Worm (Caenorhabditis elegans): ENCODE results near the gene Y46G5A.8.

- TF ChIP-seq klf-2 (GFP tag; conservative IDR thresholded peaks at IDR 0.05): no peak
- no peak for TF ChIP-seq flt-1 (GFP tag; IDR thresholded peaks at IDR 0.05)
- TF ChIP-seq ztf-29 (GFP tag; IDR thresholded peaks at IDR 0.05): no peak
- TF ChIP-seq cog-1 (tag; optimal IDR thresholded peaks at IDR 0.05): peak; percentile 19
- TF ChIP-seq ztf-23 (GFP tag; IDR thresholded peaks at IDR 0.05): no peak
- TF ChIP-seq T22C8.4 (GFP tag; IDR thresholded peaks at IDR 0.05): no peak
- no peak for TF ChIP-seq ref-1 (GFP tag; conservative IDR thresholded peaks at IDR 0.05)
- no peak for TF ChIP-seq tab-1 (GFP tag; IDR thresholded peaks at IDR 0.05)
- no peak for TF ChIP-seq med-1 (GFP tag; optimal IDR thresholded peaks at IDR 0.05; ENCODE audit: insufficient read depth)
Measured at ce11 chrII:12738284-12739201, 17.6 kb upstream of the Y46G5A.8 start, which contains the start of gene pisy-1.

Data from whole organism, midembryonic.